Worm (Caenorhabditis elegans) whole organism, L4/young adult: ENCODE measurements around the gene F46G10.4.

Experiments used
- W03F9.2 ChIP-seq: fragments of 150-350 bp; optimal IDR thresholded peaks from 2 replicates; lab custom pipeline; 2014; ENCODE audit warnings: missing biosample characterization, missing genetic modification characterization
- dao-5 ChIP-seq: sonication (generic microtip); optimal IDR thresholded peaks from 2 replicates; lab custom pipeline; 2016; ENCODE audit warnings: missing genotype, missing genetic modification characterization, moderate library complexity, missing compliant biosample characterization
- him-1 ChIP-seq: sonication (generic microtip); optimal IDR thresholded peaks from 2 replicates; lab custom pipeline; 2016; ENCODE audit warnings: missing genotype, missing genetic modification reagents, missing genetic modification characterization, missing compliant biosample characterization

ce11 chrX:13322886-13323285 is 11.0 kb upstream of the F46G10.4 start, which contains the start of gene F46G10.2:
- no peak for TF ChIP-seq dao-5 (tag; lab: Kevin White, UChicago)
- no peak for TF ChIP-seq him-1 (tag; lab: Kevin White, UChicago)
- TF ChIP-seq W03F9.2 = no peak
